Fruit fly (Drosophila melanogaster): ENCODE data around the gene CG31642.

dm6 chr2L:6169119-6169518 is 50.8 kb downstream of the CG31642 start:
- TF ChIP-seq rn (GFP tag; IDR thresholded peaks at IDR 0.05) (no peak), fd96Ca (GFP tag; IDR thresholded peaks at IDR 0.05) (no peak), D1 (tag; optimal IDR thresholded peaks at IDR 0.05) (no peak), CG8159 (tag; optimal IDR thresholded peaks at IDR 0.05) (no peak), EcR (GFP tag; optimal IDR thresholded peaks at IDR 0.05) (no peak), gl (tag; optimal IDR thresholded peaks at IDR 0.05) (no peak), CG9948 (tag; optimal IDR thresholded peaks at IDR 0.05) (no peak), Pif1A (GFP tag; optimal IDR thresholded peaks at IDR 0.05) (no peak), CG13204 (GFP tag; optimal IDR thresholded peaks at IDR 0.05) (peak; percentile 8), CG12605 (GFP tag; IDR thresholded peaks at IDR 0.05) (no peak), CG15710 (tag; optimal IDR thresholded peaks at IDR 0.05) (no peak), CG10348 (GFP tag; IDR thresholded peaks at IDR 0.05) (no peak), CG34367 (tag; optimal IDR thresholded peaks at IDR 0.05) (no peak), Pif1B (GFP tag; optimal IDR thresholded peaks at IDR 0.05) (no peak)
